Worm (Caenorhabditis elegans) whole organism, midembryonic: ENCODE measurements around the gene F28H7.2.

ENCODE experiments used
- T22C8.4 ChIP-seq: fragments of 200-800 bp; sonication (Bioruptor generic); IDR thresholded peaks from 2 replicates; pipeline ENCODE4 v1.3.6; 2022; ENCODE audit warnings: missing genetic modification characterization, missing compliant biosample characterization
- cog-1 ChIP-seq: sonication (generic microtip); optimal IDR thresholded peaks from 2 replicates; lab custom pipeline; 2016; ENCODE audit warnings: missing genetic modification characterization, missing compliant biosample characterization
- flt-1 ChIP-seq: fragments of 200-800 bp; sonication (Bioruptor generic); IDR thresholded peaks from 2 replicates; pipeline ENCODE4 v1.3.6; 2022; ENCODE audit warnings: missing genetic modification characterization, missing compliant biosample characterization
- klf-2 ChIP-seq: fragments of 200-800 bp; sonication (Bioruptor generic); conservative IDR thresholded peaks from 2 replicates; pipeline ENCODE4 v1.3.6; 2022; ENCODE audit warnings: missing genetic modification reagents, missing genetic modification characterization, missing compliant biosample characterization
- ref-1 ChIP-seq: fragments of 200-800 bp; sonication (Bioruptor generic); conservative IDR thresholded peaks from 2 replicates; pipeline ENCODE4 v1.3.6; 2022; ENCODE audit warnings: missing genetic modification reagents, missing genetic modification characterization, missing compliant biosample characterization

DNA sequence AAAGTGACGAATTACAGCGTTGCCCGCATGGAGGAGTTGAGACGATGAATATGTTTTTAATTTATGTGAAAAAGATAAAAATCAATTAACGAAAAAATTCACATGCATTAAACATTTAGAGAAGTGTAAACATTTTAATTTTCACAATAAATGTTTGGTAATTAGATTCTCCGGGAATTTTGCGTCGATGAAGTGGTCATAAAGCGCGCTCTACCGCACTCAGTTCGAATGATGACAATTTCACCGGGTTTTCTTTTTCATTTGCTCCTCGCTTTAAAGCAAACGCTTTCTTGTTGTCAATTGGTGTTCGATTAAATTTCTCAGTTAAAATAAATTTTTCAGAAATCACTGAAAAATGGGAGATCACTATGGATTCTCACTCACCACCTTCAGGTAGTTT, 22.3 kb downstream of the F28H7.2 start, which contains the start of the genes D1054.1 and pas-2:
- TF ChIP-seq flt-1, result no peak
- TF ChIP-seq ref-1 (GFP tag; lab: Robert Waterston, UW), result no peak
- TF ChIP-seq cog-1, result no peak
- no peak for TF ChIP-seq klf-2 (GFP tag; lab: Robert Waterston, UW)
- no peak for TF ChIP-seq T22C8.4
